Fruit fly (Drosophila melanogaster) whole organism, adult: ENCODE measurements around the gene Nepl4.

Source experiments
- CG33017 ChIP-seq: fragments of 200-800 bp; sonication (Bioruptor generic); optimal IDR thresholded peaks from 2 replicates; lab custom pipeline; 2018; ENCODE audit warnings: missing biosample characterization, mild to moderate bottlenecking, missing genetic modification characterization, moderate library complexity
- CG5204 ChIP-seq: fragments of 200-800 bp; sonication (Bioruptor generic); optimal IDR thresholded peaks from 2 replicates; lab custom pipeline; 2016; ENCODE audit warnings: missing biosample characterization, missing genetic modification characterization
- CG7101 ChIP-seq: fragments of 200-800 bp; sonication (Bioruptor generic); optimal IDR thresholded peaks from 2 replicates; lab custom pipeline; 2018; ENCODE audit warnings: missing biosample characterization, mild to moderate bottlenecking, missing genetic modification characterization, moderate library complexity
- Clk ChIP-seq: fragments of 200-800 bp; sonication (Bioruptor generic); optimal IDR thresholded peaks from 2 replicates; lab custom pipeline; 2017; ENCODE audit warnings: missing biosample characterization, missing genetic modification characterization
- Hr96 ChIP-seq: fragments of 200-800 bp; sonication (Bioruptor generic); optimal IDR thresholded peaks from 2 replicates; lab custom pipeline; 2016; ENCODE audit warnings: missing biosample characterization, missing genetic modification characterization
- Mnt ChIP-seq: fragments of 200-800 bp; sonication (Bioruptor generic); optimal IDR thresholded peaks from 2 replicates; lab custom pipeline; 2016; ENCODE audit warnings: missing biosample characterization, mild to moderate bottlenecking, missing genetic modification characterization
- bab1 ChIP-seq: fragments of 200-800 bp; sonication (Bioruptor generic); optimal IDR thresholded peaks from 3 replicates; lab custom pipeline; 2019; ENCODE audit warnings: missing biosample characterization, mild to moderate bottlenecking, missing genetic modification characterization, moderate library complexity
- cnc ChIP-seq, 2 experiments: fragments of >200 bp; optimal IDR thresholded peaks; 2 replicates each; lab custom pipeline; 2017
- kay ChIP-seq: fragments of 200-800 bp; sonication (Bioruptor generic); peaks from one replicate; lab custom pipeline; 2016; ENCODE audit warnings: missing biosample characterization, missing genetic modification characterization, borderline replicate concordance
- ovo ChIP-seq: fragments of 200-800 bp; sonication (Bioruptor generic); optimal IDR thresholded peaks from 2 replicates; lab custom pipeline; 2016; ENCODE audit warnings: missing biosample characterization, missing genetic modification characterization
- tj ChIP-seq: fragments of 200-800 bp; sonication (Bioruptor generic); optimal IDR thresholded peaks from 3 replicates; lab custom pipeline; 2017; ENCODE audit warnings: missing biosample characterization, mild to moderate bottlenecking, missing genetic modification characterization, moderate library complexity
- toe ChIP-seq: fragments of 200-800 bp; sonication (Bioruptor generic); optimal IDR thresholded peaks from 2 replicates; lab custom pipeline; 2016; ENCODE audit warnings: missing biosample characterization, missing genetic modification characterization

dm6 chr2L:6356134-6356533, 11.5 kb upstream of the Nepl4 start:
- no peak for TF ChIP-seq kay (GFP tag; lab: Kevin White, UChicago)
- no peak for TF ChIP-seq CG7101 (tag; lab: Kevin White, UChicago)
- no peak for TF ChIP-seq Hr96 (GFP tag; lab: Kevin White, UChicago)
- no peak for TF ChIP-seq bab1 (GFP tag; lab: Kevin White, UChicago)
- TF ChIP-seq ovo (GFP tag; lab: Kevin White, UChicago) = no peak
- TF ChIP-seq tj (GFP tag; lab: Kevin White, UChicago) = no peak
- no peak for TF ChIP-seq cnc (optimal IDR thresholded peaks at IDR 0.05; lab: Kevin White, UChicago)
- TF ChIP-seq Clk (GFP tag; lab: Kevin White, UChicago) = no peak
- no peak for TF ChIP-seq CG5204 (GFP tag; lab: Kevin White, UChicago)
- TF ChIP-seq Mnt (GFP tag; lab: Kevin White, UChicago) = no peak
- no peak for TF ChIP-seq toe
- TF ChIP-seq CG33017 (tag; lab: Kevin White, UChicago) = no peak
